Fruit fly (Drosophila melanogaster) Kc167 (cell line): ENCODE results near the gene CG5849.

Experiments used
- Myc ChIP-seq: fragments of >200 bp; optimal IDR thresholded peaks from 2 replicates; lab custom pipeline; 2017; ENCODE audit warnings: missing external identifiers
- Sin3A ChIP-seq: fragments of >200 bp; optimal IDR thresholded peaks from 2 replicates; lab custom pipeline; 2018; ENCODE audit warnings: missing external identifiers
- insv ChIP-seq: fragments of >200 bp; optimal IDR thresholded peaks from 3 replicates; lab custom pipeline; 2018; ENCODE audit warnings: missing external identifiers
- psq ChIP-seq: fragments of >200 bp; optimal IDR thresholded peaks from 2 replicates; lab custom pipeline; 2017; ENCODE audit warnings: missing external identifiers
- ttk ChIP-seq: sonication (Bioruptor generic); optimal IDR thresholded peaks from 2 replicates; lab custom pipeline; 2017; ENCODE audit warnings: missing external identifiers

DNA sequence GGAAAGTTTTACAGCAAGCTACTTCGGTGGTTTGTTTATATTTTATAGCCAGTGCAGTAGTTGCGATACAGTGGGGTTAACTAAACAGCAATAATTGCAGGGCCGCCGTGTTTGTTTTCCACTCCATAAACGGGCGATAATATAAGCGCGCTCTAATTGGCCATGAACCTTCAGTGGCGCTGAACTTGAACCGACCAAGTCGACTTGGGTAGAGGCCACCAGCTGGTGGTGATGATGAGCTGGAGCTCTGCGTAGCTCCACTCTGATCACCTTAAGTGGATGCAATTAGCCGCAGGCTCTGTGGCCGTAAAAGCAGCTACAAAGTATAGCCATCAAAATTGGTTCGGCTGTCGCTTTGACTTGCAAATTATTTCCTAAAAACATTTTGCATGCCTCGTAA is 40.2 kb downstream of the CG5849 start:
- no peak for TF ChIP-seq insv (lab: Kevin White, UChicago)
- TF ChIP-seq ttk (lab: Kevin White, UChicago) = no peak
- TF ChIP-seq Myc (lab: Kevin White, UChicago) = no peak
- TF ChIP-seq psq (lab: Kevin White, UChicago) = no peak
- TF ChIP-seq Sin3A = no peak
